Worm (Caenorhabditis elegans) whole organism, late embryonic: Measurements from ENCODE around the gene sqt-2.

Experiments used
- C08G9.2 ChIP-seq: sonication (generic microtip); optimal IDR thresholded peaks from 2 replicates; lab custom pipeline; 2016; ENCODE audit warnings: mild to moderate bottlenecking, missing genetic modification characterization, moderate library complexity, missing compliant biosample characterization
- F13H6.1 ChIP-seq: sonication (generic microtip); optimal IDR thresholded peaks from 2 replicates; lab custom pipeline; 2016; ENCODE audit warnings: missing genetic modification characterization, missing compliant biosample characterization
- K09A11.1 ChIP-seq: sonication (generic microtip); optimal IDR thresholded peaks from 2 replicates; lab custom pipeline; 2017; ENCODE audit warnings: antibody characterized with exemption, mild to moderate bottlenecking, missing genetic modification characterization, missing compliant biosample characterization; ENCODE audit not compliant: insufficient read depth
- T23F11.4 ChIP-seq: fragments of 200-800 bp; sonication (Bioruptor generic); optimal IDR thresholded peaks from 2 replicates; lab custom pipeline; 2018; ENCODE audit warnings: mild to moderate bottlenecking, missing genetic modification characterization, missing compliant biosample characterization
- ahr-1 ChIP-seq: sonication (generic microtip); optimal IDR thresholded peaks from 2 replicates; lab custom pipeline; 2016; ENCODE audit warnings: missing genetic modification characterization, missing compliant biosample characterization
- ama-1 ChIP-seq: fragments of 150-350 bp; optimal IDR thresholded peaks from 2 replicates; lab custom pipeline; 2014
- ceh-18 ChIP-seq: sonication (generic microtip); optimal IDR thresholded peaks from 2 replicates; lab custom pipeline; 2016; ENCODE audit warnings: missing genetic modification characterization, missing compliant biosample characterization
- ceh-24 ChIP-seq: sonication (generic microtip); optimal IDR thresholded peaks from 2 replicates; lab custom pipeline; 2016; ENCODE audit warnings: mild to moderate bottlenecking, missing genetic modification characterization, missing compliant biosample characterization
- ceh-30 ChIP-seq: fragments of 150-350 bp; optimal IDR thresholded peaks from 2 replicates; lab custom pipeline; 2014; ENCODE audit warnings: missing biosample characterization, missing genetic modification characterization
- ceh-31 ChIP-seq: sonication (generic microtip); optimal IDR thresholded peaks from 2 replicates; lab custom pipeline; 2016; ENCODE audit warnings: missing genetic modification characterization, missing compliant biosample characterization
- ceh-34 ChIP-seq: sonication (generic microtip); optimal IDR thresholded peaks from 2 replicates; lab custom pipeline; 2016; ENCODE audit warnings: mild to moderate bottlenecking, missing genetic modification characterization, missing compliant biosample characterization
- ceh-48 ChIP-seq: sonication (generic microtip); optimal IDR thresholded peaks from 2 replicates; lab custom pipeline; 2016; ENCODE audit warnings: missing genetic modification characterization, inconsistent platforms, missing compliant biosample characterization
- ceh-6 ChIP-seq: fragments of 200-800 bp; sonication (Bioruptor generic); optimal IDR thresholded peaks from 2 replicates; lab custom pipeline; 2018; ENCODE audit warnings: mild to moderate bottlenecking, missing genetic modification characterization, missing compliant biosample characterization
- che-1 ChIP-seq: sonication (generic microtip); optimal IDR thresholded peaks from 2 replicates; lab custom pipeline; 2016; ENCODE audit warnings: mild to moderate bottlenecking, missing genetic modification characterization, missing compliant biosample characterization
- dmd-4 ChIP-seq: sonication (generic microtip); optimal IDR thresholded peaks from 2 replicates; lab custom pipeline; 2016; ENCODE audit warnings: borderline replicate concordance, missing genetic modification characterization, missing compliant biosample characterization
- dve-1 ChIP-seq: sonication (generic microtip); optimal IDR thresholded peaks from 2 replicates; lab custom pipeline; 2017; ENCODE audit warnings: antibody characterized with exemption, mild to moderate bottlenecking, missing genetic modification characterization, missing compliant biosample characterization
- elt-2 ChIP-seq: sonication (generic microtip); optimal IDR thresholded peaks from 2 replicates; lab custom pipeline; 2016; ENCODE audit warnings: missing genetic modification reagents, missing genetic modification characterization, missing compliant biosample characterization
- fkh-10 ChIP-seq: fragments of 150-350 bp; optimal IDR thresholded peaks from 2 replicates; lab custom pipeline; 2014; ENCODE audit warnings: missing biosample characterization, missing genetic modification reagents, missing genetic modification characterization
- gmeb-2 ChIP-seq: sonication (generic microtip); optimal IDR thresholded peaks from 2 replicates; lab custom pipeline; 2016; ENCODE audit warnings: missing genetic modification characterization, inconsistent platforms, missing compliant biosample characterization
- hlh-15 ChIP-seq: sonication (generic microtip); optimal IDR thresholded peaks from 2 replicates; lab custom pipeline; 2016; ENCODE audit warnings: missing genetic modification characterization, missing compliant biosample characterization
- hlh-6 ChIP-seq: sonication (generic microtip); optimal IDR thresholded peaks from 2 replicates; lab custom pipeline; 2016; ENCODE audit warnings: missing genotype, missing genetic modification characterization, missing compliant biosample characterization
- hlh-8 ChIP-seq: sonication (generic microtip); optimal IDR thresholded peaks from 2 replicates; lab custom pipeline; 2016; ENCODE audit warnings: missing genotype, missing genetic modification characterization, missing compliant biosample characterization
- lim-6 ChIP-seq: sonication (generic microtip); optimal IDR thresholded peaks from 2 replicates; lab custom pipeline; 2016; ENCODE audit warnings: missing genetic modification characterization, missing compliant biosample characterization
- madf-2 ChIP-seq: sonication (generic microtip); optimal IDR thresholded peaks from 2 replicates; lab custom pipeline; 2017; ENCODE audit warnings: missing genetic modification characterization, missing compliant biosample characterization
- mec-3 ChIP-seq: sonication (generic microtip); optimal IDR thresholded peaks from 2 replicates; lab custom pipeline; 2016; ENCODE audit warnings: borderline replicate concordance, missing genetic modification characterization, missing compliant biosample characterization
- nfya-1 ChIP-seq: sonication (generic microtip); optimal IDR thresholded peaks from 2 replicates; lab custom pipeline; 2017; ENCODE audit warnings: missing genetic modification characterization, mild to moderate bottlenecking, missing compliant biosample characterization, antibody characterized with exemption, moderate library complexity
- nhr-11 ChIP-seq: fragments of 150-350 bp; optimal IDR thresholded peaks from 2 replicates; lab custom pipeline; 2014; ENCODE audit warnings: missing biosample characterization, missing genetic modification characterization
- nhr-232 ChIP-seq: sonication (generic microtip); optimal IDR thresholded peaks from 2 replicates; lab custom pipeline; 2016; ENCODE audit warnings: missing genetic modification characterization, missing compliant biosample characterization
- npax-4 ChIP-seq: sonication (generic microtip); optimal IDR thresholded peaks from 2 replicates; lab custom pipeline; 2016; ENCODE audit warnings: missing genetic modification characterization, missing compliant biosample characterization
- pax-1 ChIP-seq: fragments of 150-350 bp; optimal IDR thresholded peaks from 2 replicates; lab custom pipeline; 2014; ENCODE audit warnings: missing biosample characterization, missing genetic modification characterization
- pha-2 ChIP-seq: sonication (generic microtip); optimal IDR thresholded peaks from 2 replicates; lab custom pipeline; 2017; ENCODE audit warnings: mild to moderate bottlenecking, missing genetic modification characterization, missing compliant biosample characterization
- pha-4 ChIP-seq: fragments of 150-350 bp; optimal IDR thresholded peaks from 2 replicates; lab custom pipeline; 2018; ENCODE audit warnings: missing biosample characterization, missing genetic modification reagents, missing genetic modification characterization
- pqm-1 ChIP-seq: sonication (generic microtip); optimal IDR thresholded peaks from 2 replicates; lab custom pipeline; 2016; ENCODE audit warnings: missing genetic modification characterization, missing compliant biosample characterization
- pros-1 ChIP-seq: fragments of 150-350 bp; optimal IDR thresholded peaks from 2 replicates; lab custom pipeline; 2014; ENCODE audit warnings: missing biosample characterization, missing genetic modification reagents, missing genetic modification characterization
- ref-2 ChIP-seq: sonication (generic microtip); optimal IDR thresholded peaks from 2 replicates; lab custom pipeline; 2016; ENCODE audit warnings: missing genetic modification characterization, missing compliant biosample characterization
- rnt-1 ChIP-seq: sonication (generic microtip); optimal IDR thresholded peaks from 2 replicates; lab custom pipeline; 2016; ENCODE audit warnings: missing genetic modification characterization, missing compliant biosample characterization
- sox-2 ChIP-seq: fragments of 200-800 bp; sonication (Bioruptor generic); IDR thresholded peaks from 2 replicates; pipeline ENCODE4 v1.3.6; 2022; ENCODE audit warnings: missing genetic modification reagents, missing genetic modification characterization, missing compliant biosample characterization
- sox-4 ChIP-seq: sonication (generic microtip); optimal IDR thresholded peaks from 2 replicates; lab custom pipeline; 2017; ENCODE audit warnings: mild to moderate bottlenecking, missing genetic modification characterization, inconsistent platforms, missing compliant biosample characterization
- syd-9 ChIP-seq: sonication (generic microtip); optimal IDR thresholded peaks from 2 replicates; lab custom pipeline; 2016; ENCODE audit warnings: mild to moderate bottlenecking, missing genetic modification characterization, moderate library complexity, missing compliant biosample characterization
- tbx-7 ChIP-seq: sonication (generic microtip); optimal IDR thresholded peaks from 2 replicates; lab custom pipeline; 2016; ENCODE audit warnings: missing genotype, missing genetic modification characterization, missing compliant biosample characterization
- ttx-3 ChIP-seq: sonication (generic microtip); optimal IDR thresholded peaks from 2 replicates; lab custom pipeline; 2016; ENCODE audit warnings: missing genetic modification reagents, missing genetic modification characterization, missing compliant biosample characterization
- unc-42 ChIP-seq: sonication (generic microtip); optimal IDR thresholded peaks from 2 replicates; lab custom pipeline; 2016; ENCODE audit warnings: missing genotype, missing genetic modification characterization, missing compliant biosample characterization
- unc-55 ChIP-seq: sonication (generic microtip); optimal IDR thresholded peaks from 2 replicates; lab custom pipeline; 2017; ENCODE audit warnings: missing biosample characterization, missing genetic modification reagents, missing genetic modification characterization
- unc-86 ChIP-seq: sonication (generic microtip); optimal IDR thresholded peaks from 2 replicates; lab custom pipeline; 2016; ENCODE audit warnings: missing genetic modification characterization, missing compliant biosample characterization

Gene sqt-2

DNA sequence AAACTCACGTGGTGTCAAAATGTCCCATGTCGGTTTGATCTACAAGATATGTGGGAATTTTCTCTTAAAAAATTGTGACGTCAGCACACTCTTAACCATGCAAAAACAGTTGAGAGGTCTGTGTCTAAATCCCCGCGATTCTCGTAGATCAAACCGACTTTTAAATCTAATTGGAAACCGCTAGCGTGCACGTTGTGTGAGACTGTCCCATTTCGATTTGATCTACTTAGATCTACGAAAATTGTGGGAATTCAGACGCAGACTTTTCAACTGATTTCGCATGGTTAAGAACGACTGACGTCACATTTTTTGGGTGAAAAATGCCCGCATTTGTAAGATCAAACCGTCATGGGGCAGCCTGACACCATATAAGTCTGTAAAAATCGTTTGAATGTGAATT, 34.7 kb downstream of the sqt-2 start:
- TF ChIP-seq ttx-3 (tag; lab: Kevin White, UChicago) (no peak), hlh-6 (tag; lab: Kevin White, UChicago) (no peak), ahr-1 (no peak), pqm-1 (tag; lab: Kevin White, UChicago) (no peak), nhr-11 (tag; lab: Kevin White, UChicago) (no peak), F13H6.1 (tag; lab: Kevin White, UChicago) (no peak), K09A11.1 (no peak), elt-2 (tag; lab: Kevin White, UChicago) (no peak), lim-6 (tag; lab: Kevin White, UChicago) (no peak), npax-4 (tag; lab: Kevin White, UChicago) (no peak), ceh-34 (tag; lab: Kevin White, UChicago) (no peak), hlh-8 (tag; lab: Kevin White, UChicago) (no peak)

DNA sequence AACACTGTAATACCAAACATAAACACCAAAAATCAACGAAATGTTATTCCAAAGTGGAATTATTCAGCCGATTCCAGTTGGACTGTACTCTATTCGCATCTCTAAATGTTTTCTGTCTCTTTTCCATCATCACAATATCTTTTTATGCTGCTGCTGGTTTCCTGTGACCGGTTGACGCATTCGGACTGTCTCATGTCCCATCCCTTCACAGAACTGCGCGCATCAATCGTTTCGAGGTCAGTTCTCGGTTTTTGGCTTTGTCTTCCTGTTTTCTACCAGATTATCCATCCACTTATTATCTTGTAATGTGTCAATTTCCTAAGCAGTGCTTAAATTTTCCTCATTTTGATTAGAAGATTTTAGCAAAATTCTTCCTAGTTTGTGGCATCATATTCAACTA, 36.9 kb downstream of the sqt-2 start:
- TF ChIP-seq unc-86 (tag; lab: Kevin White, UChicago) = no peak
- TF ChIP-seq syd-9 (tag; lab: Kevin White, UChicago) = no peak
- no peak for TF ChIP-seq ama-1 (lab: Kevin White, UChicago)
- no peak for TF ChIP-seq nhr-232 (tag; lab: Kevin White, UChicago)
- no peak for TF ChIP-seq T23F11.4 (GFP tag; lab: Kevin White, UChicago)
- TF ChIP-seq ceh-48 (tag; lab: Kevin White, UChicago) = no peak
- TF ChIP-seq dmd-4 (tag; lab: Kevin White, UChicago) = no peak
- no peak for TF ChIP-seq pha-4 (tag; lab: Kevin White, UChicago)
- no peak for TF ChIP-seq C08G9.2 (tag; lab: Kevin White, UChicago)

DNA sequence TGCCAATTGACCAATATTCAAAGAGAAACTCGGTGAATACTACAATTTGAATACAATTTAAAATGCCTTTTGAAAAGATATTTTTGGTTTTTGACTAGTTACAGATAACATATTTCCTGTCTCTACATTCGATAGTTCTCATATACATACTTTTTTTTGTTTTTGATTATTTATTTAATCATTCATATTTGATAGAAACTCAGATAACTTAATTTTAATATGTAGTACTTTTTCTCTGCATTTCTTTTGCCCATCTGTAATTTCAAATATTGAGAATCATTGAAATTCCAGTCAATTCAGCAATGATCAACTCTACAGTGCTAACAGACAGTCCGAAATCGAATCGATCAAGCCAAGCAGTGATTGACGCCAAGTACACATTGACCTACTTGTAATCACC, 37.9 kb downstream of the sqt-2 start, which contains the start of gene C23H3.2:
Gene C23H3.2, plus strand, starts transcription at position 301 of the 400 bp plus-strand sequence.
- no peak for TF ChIP-seq nhr-11 (tag; lab: Kevin White, UChicago)
- TF ChIP-seq pros-1 = no peak
- TF ChIP-seq rnt-1 (tag; lab: Kevin White, UChicago) = no peak
- TF ChIP-seq ceh-30 = no peak
- no peak for TF ChIP-seq nfya-1 (tag; lab: Kevin White, UChicago)
- no peak for TF ChIP-seq mec-3 (tag; lab: Kevin White, UChicago)
- TF ChIP-seq che-1 = no peak
- no peak for TF ChIP-seq ama-1 (lab: Kevin White, UChicago)
- no peak for TF ChIP-seq nhr-232 (tag; lab: Kevin White, UChicago)
- no peak for TF ChIP-seq ceh-31 (tag; lab: Kevin White, UChicago)
- no peak for TF ChIP-seq ref-2 (tag; lab: Kevin White, UChicago)
- no peak for TF ChIP-seq ceh-6

DNA sequence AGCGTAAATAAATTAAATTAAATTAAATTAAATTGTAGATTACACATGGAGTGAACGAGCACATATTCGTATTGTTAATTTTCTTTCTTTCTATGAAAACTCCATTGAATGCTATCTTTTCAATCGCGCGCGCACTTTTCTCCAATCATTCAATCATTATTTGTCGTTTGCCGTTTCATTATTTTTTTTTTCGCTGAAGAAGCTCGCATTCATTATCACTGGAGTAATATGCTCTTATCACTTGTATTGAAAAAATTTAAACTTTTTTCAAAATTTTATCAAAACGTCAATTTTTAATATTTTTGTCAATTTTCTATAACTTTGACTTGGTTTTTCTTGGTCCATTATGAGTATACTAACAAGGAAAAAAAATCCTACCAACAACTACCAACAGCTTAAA, 42.4 kb downstream of the sqt-2 start:
- TF ChIP-seq gmeb-2 (no peak), T23F11.4 (GFP tag; lab: Kevin White, UChicago) (no peak), rnt-1 (tag; lab: Kevin White, UChicago) (no peak), ceh-30 (no peak), pax-1 (tag; lab: Kevin White, UChicago) (no peak)
- TF ChIP-seq, all 69 proteins: peak for 0

DNA sequence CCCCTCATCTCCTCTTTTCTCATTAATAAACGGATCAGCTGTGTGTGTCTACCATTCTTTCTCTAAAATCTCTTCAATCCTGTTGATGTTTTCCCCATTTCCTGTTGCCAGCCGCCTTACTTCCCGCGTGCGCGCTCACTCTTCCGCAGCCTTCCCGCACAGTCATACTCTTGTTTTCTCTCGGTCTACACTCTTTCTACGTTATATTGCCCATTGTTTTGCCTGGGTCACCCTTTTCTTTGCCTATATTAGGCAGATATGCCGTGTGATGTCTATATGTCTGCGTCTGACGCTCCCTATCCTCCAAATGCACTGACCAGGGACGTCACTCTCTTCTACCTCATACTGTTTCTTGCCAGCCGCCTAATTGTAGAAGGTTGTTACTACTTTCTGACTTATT, 43.2 kb downstream of the sqt-2 start:
- TF ChIP-seq ref-2 (tag; lab: Kevin White, UChicago) (peak; percentile 92), ceh-24 (tag; lab: Kevin White, UChicago) (no peak), ceh-34 (tag; lab: Kevin White, UChicago) (peak; percentile 63), C08G9.2 (tag; lab: Kevin White, UChicago) (no peak), pros-1 (peak; percentile 83), hlh-15 (tag; lab: Kevin White, UChicago) (no peak), pax-1 (tag; lab: Kevin White, UChicago) (peak; percentile 79), ahr-1 (no peak), pqm-1 (tag; lab: Kevin White, UChicago) (peak; percentile 3), gmeb-2 (no peak), nfya-1 (tag; lab: Kevin White, UChicago) (peak; percentile 48), fkh-10 (GFP tag; lab: Kevin White, UChicago) (no peak), sox-2 (peak; percentile 67), tbx-7 (tag; lab: Kevin White, UChicago) (peak; percentile 38), unc-55 (GFP tag; lab: Kevin White, UChicago) (peak; percentile 69), rnt-1 (tag; lab: Kevin White, UChicago) (peak; percentile 31), ceh-18 (tag; lab: Kevin White, UChicago) (peak; percentile 34), mec-3 (tag; lab: Kevin White, UChicago) (peak; percentile 28), pha-2 (tag; lab: Kevin White, UChicago) (peak; percentile 1), unc-42 (peak; percentile 13), sox-4 (no peak), dve-1 (peak; percentile 31), madf-2 (tag; lab: Kevin White, UChicago) (peak; percentile 46), dmd-4 (tag; lab: Kevin White, UChicago) (no peak), ceh-31 (tag; lab: Kevin White, UChicago) (peak; percentile 79)
